Fruit fly (Drosophila melanogaster) whole organism, prepupa: Measurements from ENCODE around the gene Cpr65Au.

Source experiments
- Blimp-1 ChIP-seq: fragments of 200-800 bp; sonication (Bioruptor generic); optimal IDR thresholded peaks from 3 replicates; lab custom pipeline; 2017; ENCODE audit warnings: missing biosample characterization, missing genetic modification characterization, mild to moderate bottlenecking, moderate library complexity, missing genetic modification reagents
- CG10669 ChIP-seq: fragments of 200-800 bp; sonication (Bioruptor generic); optimal IDR thresholded peaks from 3 replicates; lab custom pipeline; 2018; ENCODE audit warnings: missing biosample characterization, mild to moderate bottlenecking, missing genetic modification characterization, moderate library complexity
- CG11294 ChIP-seq: fragments of 200-800 bp; sonication (Bioruptor generic); IDR thresholded peaks from 2 replicates; pipeline ENCODE4 v1.3.6; 2022; ENCODE audit warnings: missing biosample characterization, missing genetic modification characterization
- CG11902 ChIP-seq: fragments of 200-800 bp; sonication (Bioruptor generic); optimal IDR thresholded peaks from 3 replicates; lab custom pipeline; 2016; ENCODE audit warnings: missing biosample characterization, missing genetic modification characterization
- CG15336 ChIP-seq: fragments of 200-800 bp; sonication (Bioruptor generic); IDR thresholded peaks from 2 replicates; pipeline ENCODE4 v1.3.6; 2022; ENCODE audit warnings: missing biosample characterization, missing genetic modification characterization
- CG1621 ChIP-seq: fragments of 200-800 bp; sonication (Bioruptor generic); optimal IDR thresholded peaks from 3 replicates; lab custom pipeline; 2018; ENCODE audit warnings: missing biosample characterization, mild to moderate bottlenecking, missing genetic modification characterization
- CG16779 ChIP-seq: fragments of 200-800 bp; sonication (Bioruptor generic); optimal IDR thresholded peaks from 3 replicates; lab custom pipeline; 2017; ENCODE audit warnings: missing biosample characterization, mild to moderate bottlenecking, missing genetic modification characterization
- CG3032 ChIP-seq: fragments of 200-800 bp; optimal IDR thresholded peaks from 2 replicates; lab custom pipeline; 2019; ENCODE audit warnings: missing biosample characterization, mild to moderate bottlenecking, missing genetic modification characterization, moderate library complexity
- CG31627 ChIP-seq: fragments of 200-800 bp; sonication (Bioruptor generic); optimal IDR thresholded peaks from 3 replicates; lab custom pipeline; 2016; ENCODE audit warnings: missing biosample characterization, missing genetic modification characterization
- CG32006 ChIP-seq: fragments of 200-800 bp; sonication (Bioruptor generic); optimal IDR thresholded peaks from 3 replicates; lab custom pipeline; 2017; ENCODE audit warnings: missing biosample characterization, mild to moderate bottlenecking, missing genetic modification characterization
- CG3919 ChIP-seq: fragments of 200-800 bp; sonication (Bioruptor generic); optimal IDR thresholded peaks from 3 replicates; lab custom pipeline; 2016; ENCODE audit warnings: missing biosample characterization, missing genetic modification characterization
- CG6163 ChIP-seq: fragments of 200-800 bp; sonication (Bioruptor generic); IDR thresholded peaks from 3 replicates; pipeline ENCODE4 v1.3.6; 2022; ENCODE audit warnings: missing biosample characterization, missing genetic modification characterization
- CG6276 ChIP-seq: fragments of 200-800 bp; sonication (Bioruptor generic); optimal IDR thresholded peaks from 2 replicates; lab custom pipeline; 2017; ENCODE audit warnings: missing biosample characterization, mild to moderate bottlenecking, missing genetic modification characterization
- CG6808 ChIP-seq: fragments of 200-800 bp; sonication (Bioruptor generic); optimal IDR thresholded peaks from 3 replicates; lab custom pipeline; 2017; ENCODE audit warnings: missing biosample characterization, missing genetic modification characterization, mild to moderate bottlenecking, moderate library complexity, missing genetic modification reagents
- CG6854 ChIP-seq: fragments of 200-800 bp; sonication (Bioruptor generic); optimal IDR thresholded peaks from 2 replicates; lab custom pipeline; 2017; ENCODE audit warnings: missing biosample characterization, mild to moderate bottlenecking, missing genetic modification characterization
- CG7368 ChIP-seq: fragments of 200-800 bp; sonication (Bioruptor generic); optimal IDR thresholded peaks from 3 replicates; lab custom pipeline; 2016; ENCODE audit warnings: missing biosample characterization, missing genetic modification characterization
- CG8319 ChIP-seq: fragments of 200-800 bp; sonication (Bioruptor generic); optimal IDR thresholded peaks from 3 replicates; lab custom pipeline; 2016; ENCODE audit warnings: missing biosample characterization, missing genetic modification characterization
- CG8632 ChIP-seq: fragments of 200-800 bp; sonication (Bioruptor generic); optimal IDR thresholded peaks from 3 replicates; lab custom pipeline; 2016; ENCODE audit warnings: missing biosample characterization, missing genetic modification characterization
- Eip78C ChIP-seq: fragments of 200-800 bp; sonication (Bioruptor generic); peaks from one replicate; lab custom pipeline; 2016; ENCODE audit warnings: missing biosample characterization, missing genetic modification characterization
- Eip93F ChIP-seq: fragments of 200-800 bp; sonication (Bioruptor generic); optimal IDR thresholded peaks from 2 replicates; lab custom pipeline; 2016; ENCODE audit warnings: missing biosample characterization, mild to moderate bottlenecking, missing genetic modification characterization
- Ets21C ChIP-seq: fragments of 200-800 bp; sonication (Bioruptor generic); optimal IDR thresholded peaks from 3 replicates; lab custom pipeline; 2016; ENCODE audit warnings: missing biosample characterization, missing genetic modification characterization
- Hr38 ChIP-seq: sonication (Bioruptor generic); optimal IDR thresholded peaks from 2 replicates; lab custom pipeline; 2016; ENCODE audit warnings: missing biosample characterization, missing genetic modification characterization
- Hr39 ChIP-seq: fragments of 200-800 bp; sonication (Bioruptor generic); optimal IDR thresholded peaks from 2 replicates; lab custom pipeline; 2016; ENCODE audit warnings: missing biosample characterization, missing genetic modification characterization
- Lpt ChIP-seq: fragments of 200-800 bp; sonication (Bioruptor generic); optimal IDR thresholded peaks from 3 replicates; lab custom pipeline; 2016; ENCODE audit warnings: missing biosample characterization, missing genetic modification characterization
- Met ChIP-seq: fragments of 200-800 bp; sonication (Bioruptor generic); optimal IDR thresholded peaks from 3 replicates; lab custom pipeline; 2016; ENCODE audit warnings: missing biosample characterization, missing genetic modification characterization
- Smox ChIP-seq: fragments of 200-800 bp; sonication (Bioruptor generic); optimal IDR thresholded peaks from 3 replicates; lab custom pipeline; 2016; ENCODE audit warnings: missing biosample characterization, missing genetic modification characterization
- Sox102F ChIP-seq: fragments of 200-800 bp; sonication (Bioruptor generic); optimal IDR thresholded peaks from 2 replicates; lab custom pipeline; 2016; ENCODE audit warnings: missing biosample characterization, mild to moderate bottlenecking, missing genetic modification characterization
- Sox14 ChIP-seq: fragments of 200-800 bp; sonication (Bioruptor generic); optimal IDR thresholded peaks from 3 replicates; lab custom pipeline; 2016; ENCODE audit warnings: missing biosample characterization, missing genetic modification characterization
- Sox15 ChIP-seq: fragments of 200-800 bp; sonication (Bioruptor generic); optimal IDR thresholded peaks from 3 replicates; lab custom pipeline; 2016; ENCODE audit warnings: missing biosample characterization, missing genetic modification characterization
- achi ChIP-seq: fragments of 200-800 bp; sonication (Bioruptor generic); optimal IDR thresholded peaks from 3 replicates; lab custom pipeline; 2016; ENCODE audit warnings: missing biosample characterization, missing genetic modification characterization
- acj6 ChIP-seq: fragments of 200-800 bp; sonication (Bioruptor generic); optimal IDR thresholded peaks from 3 replicates; lab custom pipeline; 2016; ENCODE audit warnings: missing biosample characterization, missing genetic modification characterization
- dac ChIP-seq: fragments of 200-800 bp; sonication (Bioruptor generic); optimal IDR thresholded peaks from 2 replicates; lab custom pipeline; 2017; ENCODE audit warnings: missing biosample characterization, mild to moderate bottlenecking, missing genetic modification characterization
- eg ChIP-seq: fragments of 200-800 bp; sonication (Bioruptor generic); IDR thresholded peaks from 3 replicates; pipeline ENCODE4 v1.3.6; 2022; ENCODE audit warnings: missing biosample characterization, missing genetic modification characterization
- esn ChIP-seq: fragments of 200-800 bp; sonication (Bioruptor generic); optimal IDR thresholded peaks from 2 replicates; lab custom pipeline; 2016; ENCODE audit warnings: missing biosample characterization, mild to moderate bottlenecking, missing genetic modification characterization, moderate library complexity
- fd59A ChIP-seq: fragments of 200-800 bp; sonication (Bioruptor generic); optimal IDR thresholded peaks from 2 replicates; lab custom pipeline; 2017; ENCODE audit warnings: missing biosample characterization, mild to moderate bottlenecking, missing genetic modification characterization, missing genetic modification reagents
- fkh ChIP-seq: fragments of 200-800 bp; sonication (Bioruptor generic); optimal IDR thresholded peaks from 3 replicates; lab custom pipeline; 2017; ENCODE audit warnings: missing biosample characterization, mild to moderate bottlenecking, missing genetic modification characterization, moderate library complexity
- lz ChIP-seq: fragments of 200-800 bp; sonication (Bioruptor generic); optimal IDR thresholded peaks from 3 replicates; lab custom pipeline; 2016; ENCODE audit warnings: missing biosample characterization, missing genetic modification characterization
- pdm3 ChIP-seq: fragments of 200-800 bp; sonication (Bioruptor generic); optimal IDR thresholded peaks from 3 replicates; lab custom pipeline; 2016; ENCODE audit warnings: missing biosample characterization, missing genetic modification characterization
- ss ChIP-seq, 2 experiments: fragments of 200-800 bp; sonication (Bioruptor generic); optimal IDR thresholded peaks; 2 replicates in 1 of 2; 3 replicates in 1 of 2; lab custom pipeline; 2017 to 2018; ENCODE audit warnings: mild to moderate bottlenecking in 2 of 2, missing biosample characterization in 2 of 2, missing genetic modification characterization in 2 of 2, moderate library complexity in 1 of 2
- svp ChIP-seq: fragments of 200-800 bp; sonication (Bioruptor generic); peaks from one replicate; lab custom pipeline; 2016; ENCODE audit warnings: missing biosample characterization, missing genetic modification characterization
- topi ChIP-seq: fragments of 200-800 bp; sonication (Bioruptor generic); optimal IDR thresholded peaks from 3 replicates; lab custom pipeline; 2016; ENCODE audit warnings: missing biosample characterization, missing genetic modification characterization

The Cpr65Au gene

DNA sequence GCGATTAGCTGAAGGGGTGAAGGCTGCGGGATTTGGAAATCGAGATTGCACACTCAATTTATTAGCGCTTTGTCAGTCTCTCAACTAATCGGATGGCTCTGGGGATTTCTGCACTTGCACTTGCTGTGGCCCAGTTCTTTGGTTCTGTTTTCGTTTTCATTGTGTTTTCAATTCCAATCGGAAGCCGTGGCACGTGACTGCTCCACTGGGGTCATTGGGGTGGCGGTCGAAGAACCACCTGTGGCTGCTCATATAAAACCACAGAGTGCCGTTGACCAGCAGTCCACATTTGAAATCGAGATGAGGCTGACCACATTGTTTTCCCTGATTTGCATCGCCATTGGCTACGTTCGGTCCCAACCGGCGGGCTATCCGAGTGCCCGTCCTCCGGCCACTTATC, 28.6 kb upstream of the Cpr65Au start, which contains the start of gene Cpr65Az:
Gene Cpr65Az, plus strand, starts transcription at position 301 of the 400 bp plus-strand sequence.
- TF ChIP-seq CG11294: no peak
- no peak for TF ChIP-seq CG32006 (GFP tag; lab: Kevin White, UChicago)
- TF ChIP-seq CG6854 (GFP tag; lab: Kevin White, UChicago): no peak
- TF ChIP-seq esn: no peak
- no peak for TF ChIP-seq fd59A (GFP tag; lab: Kevin White, UChicago)
- TF ChIP-seq CG6808 (GFP tag; lab: Kevin White, UChicago): no peak
- TF ChIP-seq Sox14 (GFP tag; lab: Kevin White, UChicago): no peak
- TF ChIP-seq Met: no peak
- no peak for TF ChIP-seq CG6276
- no peak for TF ChIP-seq CG3919 (GFP tag; lab: Kevin White, UChicago)

DNA sequence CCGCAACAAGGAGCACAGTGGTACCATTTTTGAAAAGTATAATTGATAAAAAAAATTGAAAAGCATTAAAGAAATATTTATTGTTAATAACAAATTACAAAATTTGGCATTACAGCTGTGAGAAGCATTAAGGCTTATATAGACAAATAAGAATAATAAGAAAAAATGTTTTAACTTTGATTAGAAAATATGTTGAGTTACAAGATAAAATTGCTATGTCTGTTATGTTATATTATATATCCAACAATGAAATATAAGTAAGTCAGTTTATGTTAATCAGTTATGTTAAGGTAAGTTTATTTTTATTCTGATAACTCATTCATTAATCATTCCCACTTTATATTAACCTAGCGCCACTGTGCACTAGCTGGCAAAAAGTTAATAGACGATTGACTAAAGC, 28.0 kb upstream of the Cpr65Au start:
- TF ChIP-seq CG8319 (GFP tag; lab: Kevin White, UChicago) (no peak), svp (peak; percentile 47)

DNA sequence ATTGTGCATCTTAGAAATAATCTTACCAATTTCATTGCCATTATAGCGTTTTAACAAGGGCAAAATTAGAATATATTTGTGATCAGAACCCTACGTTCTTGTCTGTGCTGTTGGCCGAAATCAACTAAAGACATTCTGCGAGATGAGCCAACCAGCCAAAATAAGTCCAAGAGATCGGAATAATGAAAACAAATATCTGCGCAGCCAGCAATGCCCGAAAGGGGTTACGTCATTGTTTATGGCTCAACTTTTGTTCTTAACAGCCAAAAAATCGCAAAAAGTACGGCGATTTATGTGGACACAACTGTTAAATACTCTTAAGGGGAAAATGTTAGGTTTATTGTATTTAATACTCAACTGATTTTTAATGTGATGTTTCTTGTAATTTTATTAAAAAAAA, 26.6 kb upstream of the Cpr65Au start, which contains the start of gene Cpr65Ay:
Gene Cpr65Ay, minus strand, starts transcription at position 101 of the 400 bp plus-strand sequence.
- TF ChIP-seq CG8632 (GFP tag; lab: Kevin White, UChicago) (no peak), CG1621 (tag; lab: Kevin White, UChicago) (no peak), lz (GFP tag; lab: Kevin White, UChicago) (no peak), dac (GFP tag; lab: Kevin White, UChicago) (no peak), Sox15 (GFP tag; lab: Kevin White, UChicago) (no peak)

DNA sequence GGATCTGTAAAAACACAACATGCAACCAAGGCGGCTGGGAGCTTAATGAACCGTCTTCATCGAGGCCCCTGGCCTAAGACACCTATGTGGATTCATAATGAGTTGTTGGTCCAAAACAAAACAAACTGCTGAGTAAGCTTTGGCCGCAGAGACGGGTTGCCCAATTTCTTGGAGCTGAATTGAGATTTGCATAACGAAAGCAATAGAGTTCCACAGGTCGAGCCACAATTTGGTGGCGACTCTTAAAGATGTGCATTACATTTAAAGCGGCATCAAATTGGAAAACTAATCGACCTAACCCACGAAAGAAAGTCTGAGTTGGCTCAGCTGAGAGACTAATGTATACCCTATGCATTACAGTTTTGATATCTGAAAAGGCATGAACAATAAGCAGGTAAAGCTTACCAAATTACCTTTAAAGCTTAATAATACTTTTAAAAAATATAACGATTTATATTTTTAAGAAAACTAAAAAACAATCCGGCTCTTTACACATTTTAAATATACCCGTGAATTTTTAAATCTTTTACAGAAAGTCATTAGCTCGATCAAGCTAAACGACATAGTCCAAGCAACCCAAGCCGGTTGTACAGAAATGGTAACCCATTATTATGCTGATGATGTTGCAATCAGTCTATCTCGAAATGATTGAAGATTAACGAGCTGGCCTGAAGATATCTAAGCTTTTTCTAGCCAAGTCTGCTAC, 25.6 kb upstream of the Cpr65Au start, which contains the start of gene CG13297:
Gene CG13297, minus strand, starts transcription at position 51 of the 706 bp plus-strand sequence.
- TF ChIP-seq CG6854 (GFP tag; lab: Kevin White, UChicago) (no peak), topi (GFP tag; lab: Kevin White, UChicago) (no peak), CG32006 (GFP tag; lab: Kevin White, UChicago) (peak; percentile 14), CG3032 (no peak), Eip78C (peak; percentile 34), CG6276 (peak; percentile 33), CG16779 (no peak), Eip93F (GFP tag; lab: Kevin White, UChicago) (no peak), CG6163 (GFP tag; lab: Robert Waterston, UW) (no peak), CG6808 (GFP tag; lab: Kevin White, UChicago) (no peak), Smox (GFP tag; lab: Kevin White, UChicago) (no peak), CG15336 (GFP tag; lab: Robert Waterston, UW) (no peak), eg (GFP tag; lab: Robert Waterston, UW) (no peak), CG7368 (GFP tag; lab: Kevin White, UChicago) (no peak), Hr39 (GFP tag; lab: Kevin White, UChicago) (no peak)
- TF ChIP-seq, all 60 proteins: peak for 3

DNA sequence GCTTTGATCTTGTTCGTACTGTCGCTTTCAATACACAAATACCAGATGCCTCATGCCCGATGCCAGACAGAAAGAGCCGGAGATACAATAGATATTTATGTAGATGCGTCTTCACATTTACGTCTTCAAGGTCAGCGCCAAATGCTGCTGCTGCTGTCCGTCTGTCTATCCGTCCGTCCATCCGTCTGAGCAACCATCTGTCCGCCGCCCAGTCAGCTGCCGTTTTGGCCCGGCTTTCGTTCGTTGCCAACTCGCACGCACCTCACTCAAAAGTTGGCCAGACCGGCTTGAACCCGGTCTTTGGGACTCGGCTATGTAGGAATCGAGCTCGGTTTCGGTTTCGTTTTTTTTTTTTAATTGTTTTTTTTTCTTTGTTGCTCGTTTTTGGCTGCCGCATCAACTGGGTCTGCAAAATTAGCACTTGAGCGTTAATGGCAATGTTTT, 23.1 kb upstream of the Cpr65Au start:
- peak; percentile 20 for TF ChIP-seq fd59A (GFP tag; lab: Kevin White, UChicago)
- no peak for TF ChIP-seq topi (GFP tag; lab: Kevin White, UChicago)
- TF ChIP-seq Sox102F: no peak
- TF ChIP-seq CG6808 (GFP tag; lab: Kevin White, UChicago): peak; percentile 86
- TF ChIP-seq CG7368 (GFP tag; lab: Kevin White, UChicago): peak; percentile 51
- TF ChIP-seq CG10669 (GFP tag; lab: Kevin White, UChicago): peak; percentile 25
- peak; percentile 83 to 93 for TF ChIP-seq ss (GFP tag; optimal IDR thresholded peaks at IDR 0.05; lab: Kevin White, UChicago)
- no peak for TF ChIP-seq CG32006 (GFP tag; lab: Kevin White, UChicago)
- TF ChIP-seq Lpt: peak; percentile 31
- TF ChIP-seq achi: no peak
- TF ChIP-seq fkh: no peak
- no peak for TF ChIP-seq Met
- no peak for TF ChIP-seq CG11902 (GFP tag; lab: Kevin White, UChicago)
- TF ChIP-seq Hr38 (GFP tag; lab: Kevin White, UChicago): no peak
- peak; percentile 15 for TF ChIP-seq pdm3 (GFP tag; lab: Kevin White, UChicago)
- TF ChIP-seq acj6 (GFP tag; lab: Kevin White, UChicago): no peak
- TF ChIP-seq lz (GFP tag; lab: Kevin White, UChicago): no peak
- TF ChIP-seq Hr39 (GFP tag; lab: Kevin White, UChicago): no peak
- TF ChIP-seq CG6854 (GFP tag; lab: Kevin White, UChicago): no peak
- TF ChIP-seq Smox (GFP tag; lab: Kevin White, UChicago): no peak
- no peak for TF ChIP-seq Eip93F (GFP tag; lab: Kevin White, UChicago)
- peak; percentile 63 for TF ChIP-seq CG16779
- TF ChIP-seq CG31627: no peak
- no peak for TF ChIP-seq Ets21C (GFP tag; lab: Kevin White, UChicago)
- peak; percentile 16 for TF ChIP-seq Blimp-1 (GFP tag; lab: Kevin White, UChicago)
- peak; percentile 76 for TF ChIP-seq CG6276
